Worm (Caenorhabditis elegans) whole organism, L1 larva: ENCODE measurements around the gene ser-4.
A peak's percentile ranks its signal among the peaks of the same experiment; 100 is the strongest.

Experiments
- C34B4.2 ChIP-seq: sonication (generic microtip); optimal IDR thresholded peaks from 2 replicates; lab custom pipeline; 2017; ENCODE audit warnings: mild to moderate bottlenecking, missing genetic modification characterization, missing compliant biosample characterization
- F16B12.6 ChIP-seq: fragments of 150-350 bp; optimal IDR thresholded peaks from 2 replicates; lab custom pipeline; 2014; ENCODE audit warnings: missing biosample characterization, missing genetic modification characterization
- ceh-63 ChIP-seq: fragments of 200-800 bp; sonication (Bioruptor generic); optimal IDR thresholded peaks from 2 replicates; lab custom pipeline; 2018; ENCODE audit warnings: mild to moderate bottlenecking, missing genetic modification characterization, missing compliant biosample characterization
- ceh-8 ChIP-seq: fragments of 200-800 bp; sonication (Bioruptor generic); optimal IDR thresholded peaks from 2 replicates; lab custom pipeline; 2018; ENCODE audit warnings: mild to moderate bottlenecking, missing genetic modification characterization, moderate library complexity, missing compliant biosample characterization
- ceh-82 ChIP-seq, 3 experiments: fragments of 150-350 bp in 1 of 3; sonication (generic microtip) in 2 of 3; optimal IDR thresholded peaks; 2 replicates each; lab custom pipeline; 2014 to 2017; ENCODE audit warnings: missing biosample characterization in 3 of 3, missing genetic modification characterization in 3 of 3
- ces-1 ChIP-seq: fragments of 150-350 bp; optimal IDR thresholded peaks from 2 replicates; lab custom pipeline; 2014; ENCODE audit warnings: missing biosample characterization, missing genetic modification reagents, missing genetic modification characterization
- dsc-1 ChIP-seq: sonication (generic microtip); optimal IDR thresholded peaks from 2 replicates; lab custom pipeline; 2016; ENCODE audit warnings: mild to moderate bottlenecking, missing genetic modification characterization, missing compliant biosample characterization
- efl-1 ChIP-seq, 4 experiments: fragments of 150-350 bp; optimal IDR thresholded peaks in 3 of 4; peaks in 1 of 4; 1 replicate in 1 of 4; 2 replicates in 3 of 4; lab custom pipeline; 2014; ENCODE audit warnings: missing biosample characterization in 2 of 4, missing genetic modification characterization in 2 of 4, missing genetic modification reagents in 2 of 4
- efl-3 ChIP-seq: fragments of 200-800 bp; sonication (Bioruptor generic); optimal IDR thresholded peaks from 2 replicates; lab custom pipeline; 2018; ENCODE audit warnings: mild to moderate bottlenecking, missing genetic modification characterization, missing compliant biosample characterization
- egl-13 ChIP-seq: sonication (generic microtip); optimal IDR thresholded peaks from 2 replicates; lab custom pipeline; 2016; ENCODE audit warnings: missing genotype, missing genetic modification reagents, missing genetic modification characterization, missing compliant biosample characterization
- elt-2 ChIP-seq: sonication (generic microtip); optimal IDR thresholded peaks from 2 replicates; lab custom pipeline; 2016; ENCODE audit warnings: missing genetic modification characterization, mild to moderate bottlenecking, inconsistent platforms, missing compliant biosample characterization, missing genetic modification reagents
- ets-5 ChIP-seq: fragments of 200-800 bp; sonication (Bioruptor generic); IDR thresholded peaks from 2 replicates; pipeline ENCODE4 v1.3.6; 2022; ENCODE audit warnings: missing genetic modification characterization, missing compliant biosample characterization
- fkh-10 ChIP-seq: sonication (generic microtip); optimal IDR thresholded peaks from 2 replicates; lab custom pipeline; 2017; ENCODE audit warnings: missing biosample characterization, missing genetic modification reagents, missing genetic modification characterization
- irx-1 ChIP-seq: sonication (generic microtip); optimal IDR thresholded peaks from 2 replicates; lab custom pipeline; 2016; ENCODE audit warnings: missing genetic modification characterization, missing compliant biosample characterization
- isw-1 ChIP-seq: fragments of 200-800 bp; sonication (Bioruptor generic); IDR thresholded peaks from 2 replicates; pipeline ENCODE4 v1.3.6; 2022; ENCODE audit warnings: missing genetic modification characterization, missing compliant biosample characterization
- lin-13 ChIP-seq: fragments of 150-350 bp; optimal IDR thresholded peaks from 2 replicates; lab custom pipeline; 2014; ENCODE audit warnings: missing biosample characterization, missing genetic modification reagents, missing genetic modification characterization
- lin-39 ChIP-seq: fragments of 150-350 bp; optimal IDR thresholded peaks from 2 replicates; lab custom pipeline; 2014; ENCODE audit warnings: missing biosample characterization, missing genetic modification reagents, missing genetic modification characterization
- lir-3 ChIP-seq: sonication (generic microtip); optimal IDR thresholded peaks from 2 replicates; lab custom pipeline; 2016; ENCODE audit warnings: mild to moderate bottlenecking, missing genetic modification characterization, moderate library complexity, missing compliant biosample characterization; ENCODE audit not compliant: poor library complexity
- lsy-2 ChIP-seq, 2 experiments: fragments of 150-350 bp; optimal IDR thresholded peaks; 2 replicates each; lab custom pipeline; 2014; ENCODE audit warnings: missing biosample characterization in 2 of 2, missing genetic modification characterization in 2 of 2
- mab-9 ChIP-seq: fragments of 200-800 bp; sonication (Bioruptor generic); IDR thresholded peaks from 2 replicates; pipeline ENCODE4 v1.3.6; 2022; ENCODE audit warnings: missing genetic modification reagents, missing genetic modification characterization, missing compliant biosample characterization
- mep-1 ChIP-seq: fragments of 150-350 bp; optimal IDR thresholded peaks from 2 replicates; lab custom pipeline; 2014; ENCODE audit warnings: missing biosample characterization, missing genetic modification characterization
- nhr-11 ChIP-seq: fragments of 150-350 bp; optimal IDR thresholded peaks from 2 replicates; lab custom pipeline; 2014; ENCODE audit warnings: missing biosample characterization, missing genetic modification characterization
- nhr-12 ChIP-seq: sonication (generic microtip); optimal IDR thresholded peaks from 2 replicates; lab custom pipeline; 2017; ENCODE audit warnings: missing biosample characterization, missing genetic modification characterization
- nhr-237 ChIP-seq: fragments of 150-350 bp; optimal IDR thresholded peaks from 2 replicates; lab custom pipeline; 2014; ENCODE audit warnings: missing biosample characterization, missing genetic modification characterization
- nhr-28 ChIP-seq: fragments of 150-350 bp; optimal IDR thresholded peaks from 2 replicates; lab custom pipeline; 2014; ENCODE audit warnings: missing biosample characterization, missing genetic modification characterization
- nhr-47 ChIP-seq: sonication (generic microtip); optimal IDR thresholded peaks from 2 replicates; lab custom pipeline; 2016; ENCODE audit warnings: mild to moderate bottlenecking, missing genetic modification characterization, moderate library complexity, missing compliant biosample characterization
- nhr-76 ChIP-seq: sonication (generic microtip); optimal IDR thresholded peaks from 2 replicates; lab custom pipeline; 2017; ENCODE audit warnings: missing biosample characterization, missing genetic modification characterization
- nhr-77 ChIP-seq: fragments of 150-350 bp; optimal IDR thresholded peaks from 2 replicates; lab custom pipeline; 2014; ENCODE audit warnings: missing biosample characterization, missing genetic modification characterization
- nhr-85 ChIP-seq: sonication (generic microtip); peaks from one replicate; lab custom pipeline; 2016; ENCODE audit warnings: missing genetic modification characterization, inconsistent platforms, missing compliant biosample characterization
- nhr-90 ChIP-seq: sonication (generic microtip); optimal IDR thresholded peaks from 2 replicates; lab custom pipeline; 2016; ENCODE audit warnings: mild to moderate bottlenecking, missing genetic modification characterization, missing compliant biosample characterization; ENCODE audit not compliant: poor library complexity
- pag-3 ChIP-seq: sonication (generic microtip); optimal IDR thresholded peaks from 2 replicates; lab custom pipeline; 2017; ENCODE audit warnings: missing genetic modification characterization, mild to moderate bottlenecking, missing compliant biosample characterization, antibody characterized with exemption, borderline replicate concordance; ENCODE audit not compliant: insufficient read depth
- pax-3 ChIP-seq: fragments of 200-800 bp; sonication (Bioruptor generic); optimal IDR thresholded peaks from 2 replicates; lab custom pipeline; 2018; ENCODE audit warnings: mild to moderate bottlenecking, missing genetic modification characterization, moderate library complexity, missing compliant biosample characterization
- pqm-1 ChIP-seq: sonication (generic microtip); optimal IDR thresholded peaks from 3 replicates; lab custom pipeline; 2017; ENCODE audit warnings: missing biosample characterization, missing genetic modification characterization
- snpc-4 ChIP-seq: fragments of 150-350 bp; optimal IDR thresholded peaks from 2 replicates; lab custom pipeline; 2014; ENCODE audit warnings: missing biosample characterization, missing genetic modification characterization
- snu-23 ChIP-seq: sonication (generic microtip); optimal IDR thresholded peaks from 2 replicates; lab custom pipeline; 2016; ENCODE audit warnings: missing genetic modification characterization, missing compliant biosample characterization
- sox-4 ChIP-seq: sonication (generic microtip); optimal IDR thresholded peaks from 2 replicates; lab custom pipeline; 2016; ENCODE audit warnings: missing genetic modification characterization, missing compliant biosample characterization
- sptf-1 ChIP-seq: fragments of 150-350 bp; optimal IDR thresholded peaks from 2 replicates; lab custom pipeline; 2014; ENCODE audit warnings: missing biosample characterization, missing genetic modification characterization
- tbx-2 ChIP-seq: sonication (generic microtip); optimal IDR thresholded peaks from 2 replicates; lab custom pipeline; 2016; ENCODE audit warnings: missing genetic modification characterization, missing compliant biosample characterization
- tlp-1 ChIP-seq: fragments of 150-350 bp; optimal IDR thresholded peaks from 2 replicates; lab custom pipeline; 2014; ENCODE audit warnings: missing biosample characterization, missing genetic modification characterization
- unc-62 ChIP-seq: fragments of 150-350 bp; optimal IDR thresholded peaks from 2 replicates; lab custom pipeline; 2014; ENCODE audit warnings: missing biosample characterization, missing genetic modification reagents, missing genetic modification characterization
- unc-98 ChIP-seq: fragments of 200-800 bp; sonication (Bioruptor generic); IDR thresholded peaks from 2 replicates; pipeline ENCODE4 v1.3.6; 2022; ENCODE audit warnings: missing genetic modification characterization, missing compliant biosample characterization
- vab-15 ChIP-seq: sonication (generic microtip); optimal IDR thresholded peaks from 2 replicates; lab custom pipeline; 2017; ENCODE audit warnings: missing genotype, mild to moderate bottlenecking, missing genetic modification characterization, missing compliant biosample characterization
- zip-4 ChIP-seq: fragments of 200-800 bp; sonication (Bioruptor generic); optimal IDR thresholded peaks from 2 replicates; lab custom pipeline; 2018; ENCODE audit warnings: mild to moderate bottlenecking, missing genetic modification characterization, moderate library complexity, missing compliant biosample characterization

The ser-4 gene

ce11 chrIII:1754842-1755241 lies 21.9 kb upstream of the ser-4 start, which contains the start of gene Y46E12A.3:
Gene Y46E12A.3, minus strand, starts transcription at chrIII:1754942.
- no peak for TF ChIP-seq fkh-10 (GFP tag; lab: Kevin White, UChicago)
- no peak for TF ChIP-seq sptf-1 (tag; lab: Kevin White, UChicago)
- TF ChIP-seq lir-3 (tag; lab: Kevin White, UChicago): no peak
- TF ChIP-seq pag-3: no peak
- TF ChIP-seq lsy-2 (tag; optimal IDR thresholded peaks at IDR 0.05; lab: Kevin White, UChicago): no peak
- no peak for TF ChIP-seq zip-4
- TF ChIP-seq unc-98 (GFP tag; lab: Robert Waterston, UW): no peak
- no peak for TF ChIP-seq tlp-1 (tag; lab: Kevin White, UChicago)
- TF ChIP-seq pax-3: no peak
- TF ChIP-seq nhr-76 (tag; lab: Kevin White, UChicago): no peak
- no peak for TF ChIP-seq unc-62 (GFP tag; lab: Kevin White, UChicago)
- TF ChIP-seq nhr-90: no peak
- TF ChIP-seq lin-13: no peak
- TF ChIP-seq lin-39: no peak
- TF ChIP-seq irx-1 (tag; lab: Kevin White, UChicago): no peak
- TF ChIP-seq elt-2 (tag; lab: Kevin White, UChicago): no peak
- TF ChIP-seq pqm-1: no peak
- TF ChIP-seq ces-1 (GFP tag; lab: Kevin White, UChicago): no peak

ce11 chrIII:1745450-1746127 lies 12.7 kb upstream of the ser-4 start:
- peak in 1 of 3 experiments; percentile 9 for TF ChIP-seq ceh-82 (tag; optimal IDR thresholded peaks at IDR 0.05; lab: Kevin White, UChicago)
- TF ChIP-seq C34B4.2: no peak
- peak in 1 of 2 experiments; percentile 16 for TF ChIP-seq lsy-2 (tag; optimal IDR thresholded peaks at IDR 0.05; lab: Kevin White, UChicago)
- TF ChIP-seq fkh-10 (GFP tag; lab: Kevin White, UChicago): peak; percentile 71
- peak; percentile 51 for TF ChIP-seq ces-1 (GFP tag; lab: Kevin White, UChicago)
- TF ChIP-seq nhr-47: no peak
- TF ChIP-seq snpc-4: no peak
- peak; percentile 9 for TF ChIP-seq tbx-2 (tag; lab: Kevin White, UChicago)
- TF ChIP-seq, all 84 proteins: peak for 5

ce11 chrIII:1744486-1744885 lies 11.6 kb upstream of the ser-4 start:
- TF ChIP-seq C34B4.2: no peak
- no peak for TF ChIP-seq nhr-85
- no peak for TF ChIP-seq nhr-77 (tag; lab: Kevin White, UChicago)
- no peak for TF ChIP-seq ets-5 (GFP tag; lab: Robert Waterston, UW)
- TF ChIP-seq egl-13 (tag; lab: Kevin White, UChicago): no peak
- TF ChIP-seq pqm-1: no peak
- no peak for TF ChIP-seq nhr-12 (tag; lab: Kevin White, UChicago)
- TF ChIP-seq F16B12.6 (tag; lab: Kevin White, UChicago): no peak
- TF ChIP-seq snu-23 (GFP tag; lab: Kevin White, UChicago): no peak
- TF ChIP-seq sox-4 (tag; lab: Kevin White, UChicago): no peak
- TF ChIP-seq ceh-8 (GFP tag; lab: Kevin White, UChicago): no peak
- TF ChIP-seq efl-1 (optimal IDR thresholded peaks at IDR 0.05; lab: Kevin White, UChicago): no peak
- TF ChIP-seq efl-1 (GFP tag; optimal IDR thresholded peaks at IDR 0.05 in 1 of 2; lab: Kevin White, UChicago): peak in 1 of 2 experiments; percentile 45
- TF ChIP-seq nhr-11: no peak
- no peak for TF ChIP-seq mab-9 (GFP tag; lab: Robert Waterston, UW)
- peak; percentile 22 for TF ChIP-seq dsc-1
- TF ChIP-seq mep-1 (tag; lab: Kevin White, UChicago): no peak
- no peak for TF ChIP-seq ceh-82 (tag; optimal IDR thresholded peaks at IDR 0.05; lab: Kevin White, UChicago)
- TF ChIP-seq ceh-63: no peak
- TF ChIP-seq fkh-10 (GFP tag; lab: Kevin White, UChicago): peak; percentile 6
- no peak for TF ChIP-seq isw-1
- TF ChIP-seq efl-3 (GFP tag; lab: Kevin White, UChicago): no peak
- no peak for TF ChIP-seq nhr-237
- TF ChIP-seq nhr-28 (tag; lab: Kevin White, UChicago): no peak
- no peak for TF ChIP-seq vab-15 (tag; lab: Kevin White, UChicago)
